Worm (Caenorhabditis elegans) whole organism, L2 larva: ENCODE results near the gene ess-2.

Experiments used
- C34F6.9 ChIP-seq: fragments of 150-350 bp; optimal IDR thresholded peaks from 2 replicates; lab custom pipeline; 2014; ENCODE audit warnings: missing biosample characterization, missing genetic modification characterization
- F13H6.1 ChIP-seq: sonication (generic microtip); optimal IDR thresholded peaks from 2 replicates; lab custom pipeline; 2016; ENCODE audit warnings: missing genetic modification characterization, missing compliant biosample characterization
- Y55F3AM.14 ChIP-seq: fragments of 200-800 bp; sonication (Bioruptor generic); optimal IDR thresholded peaks from 2 replicates; lab custom pipeline; 2018; ENCODE audit warnings: mild to moderate bottlenecking, missing genetic modification characterization, missing compliant biosample characterization
- ZK546.5 ChIP-seq: sonication (generic microtip); optimal IDR thresholded peaks from 2 replicates; lab custom pipeline; 2017; ENCODE audit warnings: missing biosample characterization, missing genetic modification characterization
- alr-1 ChIP-seq: fragments of 150-350 bp; optimal IDR thresholded peaks from 2 replicates; lab custom pipeline; 2014; ENCODE audit warnings: missing biosample characterization, missing genetic modification characterization
- aly-2 ChIP-seq: fragments of 150-350 bp; optimal IDR thresholded peaks from 2 replicates; lab custom pipeline; 2014; ENCODE audit warnings: missing biosample characterization, missing genetic modification characterization
- ama-1 ChIP-seq: fragments of 150-350 bp; optimal IDR thresholded peaks from 2 replicates; lab custom pipeline; 2018; ENCODE audit warnings: inconsistent platforms
- blmp-1 ChIP-seq: sonication (generic microtip); optimal IDR thresholded peaks from 2 replicates; lab custom pipeline; 2017; ENCODE audit warnings: missing genetic modification characterization, mild to moderate bottlenecking, missing compliant biosample characterization, antibody characterized with exemption, moderate library complexity; ENCODE audit not compliant: insufficient read depth
- ceh-16 ChIP-seq: fragments of 150-350 bp; optimal IDR thresholded peaks from 2 replicates; lab custom pipeline; 2014; ENCODE audit warnings: missing biosample characterization, missing genetic modification characterization
- ceh-82 ChIP-seq: fragments of 150-350 bp; optimal IDR thresholded peaks from 2 replicates; lab custom pipeline; 2014; ENCODE audit warnings: missing biosample characterization, missing genetic modification characterization
- crh-2 ChIP-seq: sonication (generic microtip); optimal IDR thresholded peaks from 2 replicates; lab custom pipeline; 2017; ENCODE audit warnings: missing biosample characterization, missing genetic modification characterization
- egl-27 ChIP-seq: sonication (generic microtip); optimal IDR thresholded peaks from 3 replicates; lab custom pipeline; 2017; ENCODE audit warnings: missing biosample characterization, missing genetic modification reagents, missing genetic modification characterization
- elt-3 ChIP-seq: sonication (generic microtip); optimal IDR thresholded peaks from 2 replicates; lab custom pipeline; 2017; ENCODE audit warnings: missing biosample characterization, missing genetic modification characterization
- fos-1 ChIP-seq: fragments of 150-350 bp; optimal IDR thresholded peaks from 2 replicates; lab custom pipeline; 2014; ENCODE audit warnings: missing biosample characterization, missing genetic modification characterization
- gmeb-1 ChIP-seq: fragments of 150-350 bp; optimal IDR thresholded peaks from 2 replicates; lab custom pipeline; 2014; ENCODE audit warnings: missing biosample characterization, missing genetic modification characterization
- lin-11 ChIP-seq: fragments of 150-350 bp; sonication (generic microtip); optimal IDR thresholded peaks from 2 replicates; lab custom pipeline; 2014; ENCODE audit warnings: missing biosample characterization, missing genetic modification characterization, inconsistent platforms, mixed read lengths
- lin-13 ChIP-seq: fragments of 150-350 bp; optimal IDR thresholded peaks from 2 replicates; lab custom pipeline; 2014; ENCODE audit warnings: missing biosample characterization, missing genetic modification reagents, missing genetic modification characterization
- lin-39 ChIP-seq: fragments of 150-350 bp; optimal IDR thresholded peaks from 2 replicates; lab custom pipeline; 2014; ENCODE audit warnings: missing biosample characterization, missing genetic modification reagents, missing genetic modification characterization
- lsy-2 ChIP-seq, 2 experiments: fragments of 150-350 bp in 1 of 2; sonication (generic microtip) in 1 of 2; optimal IDR thresholded peaks; 2 replicates each; lab custom pipeline; 2014 to 2017; ENCODE audit warnings: missing biosample characterization in 2 of 2, missing genetic modification characterization in 2 of 2
- mab-5 ChIP-seq: fragments of 150-350 bp; optimal IDR thresholded peaks from 2 replicates; lab custom pipeline; 2014; ENCODE audit warnings: missing biosample characterization, missing genetic modification characterization
- nhr-10 ChIP-seq: sonication (generic microtip); optimal IDR thresholded peaks from 2 replicates; lab custom pipeline; 2017; ENCODE audit warnings: missing biosample characterization, missing genetic modification characterization
- nhr-129 ChIP-seq: fragments of 150-350 bp; optimal IDR thresholded peaks from 2 replicates; lab custom pipeline; 2014; ENCODE audit warnings: missing biosample characterization, missing genetic modification characterization
- nhr-23 ChIP-seq: fragments of 150-350 bp; optimal IDR thresholded peaks from 2 replicates; lab custom pipeline; 2014; ENCODE audit warnings: missing biosample characterization, missing genetic modification reagents, missing genetic modification characterization
- nhr-237 ChIP-seq: fragments of 150-350 bp; optimal IDR thresholded peaks from 2 replicates; lab custom pipeline; 2014; ENCODE audit warnings: missing biosample characterization, missing genetic modification characterization
- nhr-25 ChIP-seq: fragments of 150-350 bp; sonication (generic microtip); optimal IDR thresholded peaks from 3 replicates; lab custom pipeline; 2014; ENCODE audit warnings: missing biosample characterization, missing genetic modification characterization
- nhr-6 ChIP-seq: fragments of 150-350 bp; optimal IDR thresholded peaks from 2 replicates; lab custom pipeline; 2014; ENCODE audit warnings: missing biosample characterization, missing genetic modification characterization
- peb-1 ChIP-seq: fragments of 150-350 bp; optimal IDR thresholded peaks from 2 replicates; lab custom pipeline; 2014; ENCODE audit warnings: missing biosample characterization, missing genetic modification characterization
- skn-1 ChIP-seq: sonication (generic microtip); optimal IDR thresholded peaks from 2 replicates; lab custom pipeline; 2017; ENCODE audit warnings: missing biosample characterization, missing genetic modification characterization
- sma-3 ChIP-seq: sonication (generic microtip); optimal IDR thresholded peaks from 2 replicates; lab custom pipeline; 2016; ENCODE audit warnings: missing genetic modification reagents, missing genetic modification characterization, missing compliant biosample characterization
- sma-9 ChIP-seq, 2 experiments: fragments of 150-350 bp in 1 of 2; sonication (generic microtip) in 1 of 2; optimal IDR thresholded peaks; 2 replicates each; lab custom pipeline; 2014 to 2016; ENCODE audit warnings: missing genetic modification characterization in 2 of 2, mild to moderate bottlenecking in 1 of 2, missing biosample characterization in 1 of 2, missing compliant biosample characterization in 1 of 2, missing genetic modification reagents in 1 of 2, moderate library complexity in 1 of 2
- snpc-4 ChIP-seq: fragments of 150-350 bp; optimal IDR thresholded peaks from 2 replicates; lab custom pipeline; 2014; ENCODE audit warnings: missing biosample characterization, missing genetic modification characterization
- unc-55 ChIP-seq: fragments of 150-350 bp; sonication (generic microtip); optimal IDR thresholded peaks from 3 replicates; lab custom pipeline; 2014; ENCODE audit warnings: missing biosample characterization, missing genetic modification reagents, missing genetic modification characterization
- zag-1 ChIP-seq: fragments of 150-350 bp; optimal IDR thresholded peaks from 2 replicates; lab custom pipeline; 2014; ENCODE audit warnings: missing biosample characterization, missing genetic modification characterization
- ztf-1 ChIP-seq: fragments of 200-800 bp; sonication (Bioruptor generic); conservative IDR thresholded peaks from 2 replicates; pipeline ENCODE4 v1.3.6; 2022; ENCODE audit warnings: missing genetic modification characterization, missing compliant biosample characterization
- ztf-4 ChIP-seq: fragments of 150-350 bp; optimal IDR thresholded peaks from 2 replicates; lab custom pipeline; 2014; ENCODE audit warnings: missing biosample characterization, missing genetic modification characterization

Gene ess-2

DNA sequence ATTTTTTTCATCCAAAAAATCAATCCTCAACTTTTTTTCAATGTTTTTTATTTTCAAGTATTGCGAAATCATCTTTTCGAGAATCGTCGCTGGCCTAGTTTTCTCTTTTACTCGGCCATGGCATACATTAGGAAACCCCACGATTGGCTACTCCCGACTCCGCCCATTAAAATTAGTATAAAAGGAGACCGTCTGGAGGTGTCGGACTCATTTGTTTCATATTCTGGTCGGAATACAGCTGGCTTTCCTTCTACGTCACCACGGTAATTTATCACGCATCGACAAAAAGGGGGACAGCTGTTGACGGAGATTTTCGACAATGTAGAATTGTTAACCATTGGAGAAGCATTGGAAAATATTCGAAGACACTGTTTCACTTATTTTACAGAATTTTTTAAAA, 38.9 kb upstream of the ess-2 start:
- TF ChIP-seq lin-13: peak; percentile 69
- no peak for TF ChIP-seq Y55F3AM.14 (GFP tag; lab: Kevin White, UChicago)
- TF ChIP-seq crh-2 (tag; lab: Kevin White, UChicago): peak; percentile 51
- TF ChIP-seq F13H6.1 (tag; lab: Kevin White, UChicago): peak; percentile 30
- TF ChIP-seq nhr-129 (tag; lab: Kevin White, UChicago): peak; percentile 46
- TF ChIP-seq nhr-6 (tag; lab: Kevin White, UChicago): peak; percentile 5
- TF ChIP-seq C34F6.9: peak; percentile 90
- TF ChIP-seq lsy-2 (tag; optimal IDR thresholded peaks at IDR 0.05; lab: Kevin White, UChicago): peak; percentile 80 to 93
- TF ChIP-seq sma-9 (GFP tag; optimal IDR thresholded peaks at IDR 0.05; lab: Kevin White, UChicago): peak; percentile 58
- TF ChIP-seq sma-9 (tag; optimal IDR thresholded peaks at IDR 0.05; lab: Kevin White, UChicago): no peak
- peak; percentile 23 for TF ChIP-seq fos-1 (tag; lab: Kevin White, UChicago)
- TF ChIP-seq ztf-4 (tag; lab: Kevin White, UChicago): peak; percentile 14
- no peak for TF ChIP-seq blmp-1
- TF ChIP-seq unc-55: peak; percentile 94
- peak; percentile 79 for TF ChIP-seq ama-1
- TF ChIP-seq sma-3 (GFP tag; lab: Kevin White, UChicago): peak; percentile 27
- peak; percentile 4 for TF ChIP-seq mab-5 (tag; lab: Kevin White, UChicago)
- no peak for TF ChIP-seq ztf-1 (GFP tag; lab: Robert Waterston, UW)
- TF ChIP-seq skn-1 (tag; lab: Kevin White, UChicago): no peak
- TF ChIP-seq gmeb-1 (tag; lab: Kevin White, UChicago): peak; percentile 16
- no peak for TF ChIP-seq peb-1

DNA sequence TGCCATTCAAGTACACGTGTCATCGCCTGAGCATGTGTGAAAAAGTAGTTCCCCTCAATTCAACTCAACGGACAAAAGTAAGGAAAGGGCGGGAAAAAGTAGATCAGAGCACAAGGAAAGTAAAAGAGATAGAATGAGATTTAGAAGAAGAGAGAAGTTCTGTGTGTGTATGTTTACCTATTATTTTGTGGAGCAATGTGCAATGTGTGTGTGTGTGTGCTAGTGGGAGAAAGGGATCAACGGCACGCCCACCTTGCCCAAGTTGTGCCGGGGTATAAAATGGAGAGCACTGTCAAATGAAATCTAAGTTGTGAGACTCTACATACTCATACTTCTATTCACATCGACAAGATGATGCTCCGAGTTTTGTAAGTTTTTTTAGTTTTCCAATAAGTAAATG, 34.6 kb upstream of the ess-2 start, which contains the start of gene idpp-15:
Gene idpp-15 (plus strand): TSS at position 301 of the 400 bp plus-strand sequence.
- no peak for TF ChIP-seq nhr-237 (tag; lab: Kevin White, UChicago)
- no peak for TF ChIP-seq lin-39
- no peak for TF ChIP-seq blmp-1
- no peak for TF ChIP-seq zag-1
- TF ChIP-seq ceh-16: no peak
- TF ChIP-seq egl-27 (tag; lab: Kevin White, UChicago): no peak
- no peak for TF ChIP-seq peb-1
- TF ChIP-seq nhr-25: no peak
- TF ChIP-seq skn-1 (tag; lab: Kevin White, UChicago): no peak
- no peak for TF ChIP-seq lin-13
- no peak for TF ChIP-seq Y55F3AM.14 (GFP tag; lab: Kevin White, UChicago)
- no peak for TF ChIP-seq aly-2
- no peak for TF ChIP-seq elt-3 (tag; lab: Kevin White, UChicago)
- TF ChIP-seq fos-1 (tag; lab: Kevin White, UChicago): no peak
- TF ChIP-seq lsy-2 (tag; optimal IDR thresholded peaks at IDR 0.05; lab: Kevin White, UChicago): no peak

DNA sequence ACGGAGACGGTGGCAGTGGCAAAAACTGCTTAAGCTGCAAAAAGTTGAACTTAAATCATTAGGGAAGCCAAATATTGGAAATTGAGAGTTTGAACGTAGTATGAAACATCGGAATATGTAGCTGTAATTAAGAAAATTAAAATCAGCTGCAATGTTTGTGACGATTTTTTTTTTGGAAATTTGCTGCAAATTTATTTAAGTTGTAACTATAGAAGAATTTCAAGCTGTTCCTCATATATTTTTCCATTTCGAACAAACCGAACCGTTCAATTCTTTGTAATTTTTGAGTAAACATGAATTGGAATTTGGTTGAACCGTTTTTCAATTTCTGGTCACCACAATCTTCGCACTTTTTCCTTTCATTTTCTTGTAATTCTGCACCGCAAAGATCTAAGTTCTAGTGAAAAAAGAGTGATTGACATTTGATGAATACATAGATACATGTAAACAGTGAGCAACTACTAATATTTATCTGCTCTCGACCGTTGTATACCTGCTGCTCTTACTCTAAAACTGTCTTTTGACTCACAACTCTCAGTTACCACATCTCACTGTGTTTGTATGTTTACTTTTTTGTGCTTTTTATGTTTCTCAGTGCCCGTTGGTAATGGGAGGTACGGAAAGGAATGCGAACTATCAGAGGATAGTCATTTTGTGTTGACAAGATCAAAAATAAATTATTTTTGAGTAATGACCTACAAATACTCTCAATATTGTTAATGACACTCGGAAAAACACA, 31.7 kb upstream of the ess-2 start:
- TF ChIP-seq lin-11 (tag; lab: Kevin White, UChicago) (no peak), ceh-82 (no peak), blmp-1 (no peak), alr-1 (tag; lab: Kevin White, UChicago) (no peak), nhr-129 (tag; lab: Kevin White, UChicago) (no peak), skn-1 (tag; lab: Kevin White, UChicago) (no peak), nhr-6 (tag; lab: Kevin White, UChicago) (no peak), ztf-1 (GFP tag; lab: Robert Waterston, UW) (no peak), crh-2 (tag; lab: Kevin White, UChicago) (no peak), nhr-10 (tag; lab: Kevin White, UChicago) (no peak), snpc-4 (tag; lab: Kevin White, UChicago) (no peak), nhr-23 (no peak), unc-55 (no peak), aly-2 (no peak), lin-39 (no peak), ZK546.5 (tag; lab: Kevin White, UChicago) (no peak), sma-9 (GFP tag; optimal IDR thresholded peaks at IDR 0.05; lab: Kevin White, UChicago) (no peak), sma-9 (tag; optimal IDR thresholded peaks at IDR 0.05; lab: Kevin White, UChicago) (no peak)

DNA sequence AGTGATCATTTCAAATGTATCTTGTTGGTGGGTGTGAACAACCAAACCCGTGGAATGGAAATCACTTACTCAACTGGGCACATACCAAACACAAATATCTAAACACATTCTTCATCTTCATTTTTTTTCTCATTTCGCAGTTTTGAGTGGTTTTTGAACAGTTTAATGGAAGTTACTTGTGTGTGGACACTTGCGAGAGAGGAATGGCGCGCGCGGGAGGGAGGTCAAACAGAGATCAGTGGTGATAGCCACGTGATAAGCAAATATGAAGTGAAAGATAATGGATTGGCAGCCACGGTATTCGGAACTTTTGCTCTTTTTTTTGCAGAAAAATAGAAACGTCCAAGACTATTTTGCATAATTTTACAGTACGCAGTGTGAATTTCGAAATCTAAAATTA, 30.4 kb upstream of the ess-2 start:
- TF ChIP-seq F13H6.1 (tag; lab: Kevin White, UChicago) (peak; percentile 56), crh-2 (tag; lab: Kevin White, UChicago) (no peak), ceh-82 (no peak), skn-1 (tag; lab: Kevin White, UChicago) (no peak), sma-3 (GFP tag; lab: Kevin White, UChicago) (no peak), C34F6.9 (no peak), sma-9 (GFP tag; optimal IDR thresholded peaks at IDR 0.05; lab: Kevin White, UChicago) (peak; percentile 5), sma-9 (tag; optimal IDR thresholded peaks at IDR 0.05; lab: Kevin White, UChicago) (no peak)
